Fruit fly (Drosophila melanogaster): Measurements from ENCODE around the gene CG14607.
A peak's percentile ranks its signal among the peaks of the same experiment; 100 is the strongest.

Gene CG14607

DNA sequence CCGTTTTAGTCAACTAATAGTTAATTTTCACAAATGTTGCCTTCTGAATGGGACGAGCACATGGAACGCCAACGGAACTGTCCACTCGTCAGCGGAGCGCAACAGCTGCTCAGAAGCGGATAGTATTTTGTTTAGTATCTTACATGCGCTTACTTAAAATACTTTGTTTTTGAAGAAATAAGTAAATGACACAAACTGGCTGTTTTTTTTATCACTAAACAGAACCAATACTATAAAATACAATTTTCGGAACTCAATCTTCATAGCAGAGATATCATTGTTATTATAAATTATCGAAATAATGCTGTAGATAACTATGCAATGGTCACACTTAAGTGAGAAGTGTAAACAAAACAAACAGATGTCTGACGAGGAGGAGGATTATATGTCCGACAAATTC, 5.3 kb downstream of the CG14607 start, which contains the start of the genes Noc3 and CG10053 (continued):
- TF ChIP-seq nmo (GFP tag; optimal IDR thresholded peaks at IDR 0.05) (peak; percentile 37), Max (GFP tag; optimal IDR thresholded peaks at IDR 0.05) (peak; percentile 84), CG13287 (GFP tag; IDR thresholded peaks at IDR 0.05; ENCODE audit: partially characterized antibody) (peak; percentile 54; the same call in 1 of the 2 replicates), CG1647 (GFP tag; optimal IDR thresholded peaks at IDR 0.05) (no peak), maf-S (GFP tag; optimal IDR thresholded peaks at IDR 0.05) (no peak), stwl (tag; optimal IDR thresholded peaks at IDR 0.05) (peak; percentile 82), MESR4 (GFP tag; optimal IDR thresholded peaks at IDR 0.05) (peak; percentile 47), CG11504 (tag; optimal IDR thresholded peaks at IDR 0.05) (no peak), Dll (GFP tag; IDR thresholded peaks at IDR 0.05; ENCODE audit: partially characterized antibody) (0 out of 4 replicates have a peak, but pooled peaks have one; percentile 38), CG9437 (GFP tag; optimal IDR thresholded peaks at IDR 0.05) (no peak), CG3407 (GFP tag; optimal IDR thresholded peaks at IDR 0.05) (no peak), crp (GFP tag; optimal IDR thresholded peaks at IDR 0.05) (peak; percentile 81 to 93), D (optimal IDR thresholded peaks at IDR 0.05) (no peak), D (GFP tag; optimal IDR thresholded peaks at IDR 0.05) (no peak), sna (GFP tag; IDR thresholded peaks at IDR 0.05; ENCODE audit: partially characterized antibody) (no peak), BEAF-32 (GFP tag; optimal IDR thresholded peaks at IDR 0.05) (peak; percentile 37), luna (GFP tag; optimal IDR thresholded peaks at IDR 0.05) (no peak), Dref (GFP tag; IDR thresholded peaks at IDR 0.05) (0 out of 2 replicates have a peak, but pooled peaks have one; percentile 23), CG11085 (GFP tag; IDR thresholded peaks at IDR 0.05) (no peak), row (GFP tag; IDR thresholded peaks at IDR 0.05) (peak; percentile 35; the same call in 1 of the 3 replicates), pum (GFP tag; optimal IDR thresholded peaks at IDR 0.05) (no peak), trem (tag; optimal IDR thresholded peaks at IDR 0.05) (peak; percentile 99), CG30020 (tag; optimal IDR thresholded peaks at IDR 0.05) (peak; percentile 65), CG4328 (GFP tag; optimal IDR thresholded peaks at IDR 0.05) (no peak), CG8281 (tag; optimal IDR thresholded peaks at IDR 0.05) (no peak), E2f2 (GFP tag; IDR thresholded peaks at IDR 0.05) (no peak), pzg (GFP tag; optimal IDR thresholded peaks at IDR 0.05) (peak; percentile 60), CG4617 (GFP tag; optimal IDR thresholded peaks at IDR 0.05; ENCODE audit: borderline replicate concordance) (peak; percentile 81), CG9797 (GFP tag; optimal IDR thresholded peaks at IDR 0.05) (peak; percentile 84), inv (GFP tag; IDR thresholded peaks at IDR 0.05; ENCODE audit: partially characterized antibody) (no peak), phol (tag; optimal IDR thresholded peaks at IDR 0.05) (peak; percentile 6), gfzf (GFP tag; optimal IDR thresholded peaks at IDR 0.05) (peak; percentile 74), Dp (GFP tag; optimal IDR thresholded peaks at IDR 0.05) (peak; percentile 10), CG14965 (GFP tag; optimal IDR thresholded peaks at IDR 0.05; ENCODE audit: borderline replicate concordance) (no peak)

DNA sequence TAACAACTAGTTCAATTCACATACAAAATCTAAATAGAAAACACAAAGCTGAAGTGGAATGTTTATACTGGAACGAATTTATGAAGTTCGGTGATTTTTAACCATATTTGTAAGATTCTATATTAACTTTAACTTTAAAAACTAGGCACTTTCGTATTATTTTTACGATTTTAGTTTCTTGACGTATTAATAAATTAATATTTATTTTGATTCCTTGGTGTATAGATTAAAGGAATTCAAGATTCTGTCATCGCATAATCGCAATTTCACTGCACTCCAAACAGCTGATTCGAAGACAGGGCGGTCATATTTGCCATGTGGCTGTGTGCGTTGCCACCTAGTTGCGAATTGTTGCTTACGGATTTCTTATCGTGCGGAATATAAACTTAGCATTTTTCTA, 7.9 kb downstream of the CG14607 start, which contains the start of the genes CG1227 and Dtwd2:
TSS of gene CG1227 (minus strand) at position 279 of the 400 bp plus-strand sequence.
TSS of gene Dtwd2 (plus strand) at position 336 of the 400 bp plus-strand sequence.
- peak; percentile 87 for TF ChIP-seq CG12219 (GFP tag; optimal IDR thresholded peaks at IDR 0.05)
- no peak for TF ChIP-seq pan (optimal IDR thresholded peaks at IDR 0.05)
- peak in 1 of 2 experiments; percentile 93 for TF ChIP-seq pan (GFP tag; optimal IDR thresholded peaks at IDR 0.05 in 1 of 2, IDR thresholded peaks at IDR 0.05 in 1 of 2)
- TF ChIP-seq Atf3 (GFP tag; optimal IDR thresholded peaks at IDR 0.05): no peak
- TF ChIP-seq Oli (tag; optimal IDR thresholded peaks at IDR 0.05): peak; percentile 87
- TF ChIP-seq CG33557 (GFP tag; optimal IDR thresholded peaks at IDR 0.05): peak; percentile 90
- peak; percentile 92 for TF ChIP-seq NfI (GFP tag; optimal IDR thresholded peaks at IDR 0.05)
- TF ChIP-seq sr (GFP tag; IDR thresholded peaks at IDR 0.05): no peak
- no peak for TF ChIP-seq ab (GFP tag; optimal IDR thresholded peaks at IDR 0.05)
- peak; percentile 86 for TF ChIP-seq lilli (GFP tag; optimal IDR thresholded peaks at IDR 0.05)
- peak; percentile 13 for TF ChIP-seq Bdp1 (GFP tag; optimal IDR thresholded peaks at IDR 0.05)
- no peak for TF ChIP-seq wek (GFP tag; optimal IDR thresholded peaks at IDR 0.05)
- TF ChIP-seq CG10565 (GFP tag; optimal IDR thresholded peaks at IDR 0.05): no peak
- peak; percentile 83; the same call in 1 of the 3 replicates for TF ChIP-seq C15 (GFP tag; IDR thresholded peaks at IDR 0.05)
- TF ChIP-seq Ptx1 (GFP tag; IDR thresholded peaks at IDR 0.05): peak; percentile 90
- TF ChIP-seq aop (GFP tag; IDR thresholded peaks at IDR 0.05): no peak
- peak; percentile 90 for TF ChIP-seq E2f1 (GFP tag; IDR thresholded peaks at IDR 0.05)
- peak; percentile 72 for TF ChIP-seq kah (GFP tag; optimal IDR thresholded peaks at IDR 0.05)
